Fruit fly (Drosophila melanogaster): ENCODE results near the gene FoxP.

DNA sequence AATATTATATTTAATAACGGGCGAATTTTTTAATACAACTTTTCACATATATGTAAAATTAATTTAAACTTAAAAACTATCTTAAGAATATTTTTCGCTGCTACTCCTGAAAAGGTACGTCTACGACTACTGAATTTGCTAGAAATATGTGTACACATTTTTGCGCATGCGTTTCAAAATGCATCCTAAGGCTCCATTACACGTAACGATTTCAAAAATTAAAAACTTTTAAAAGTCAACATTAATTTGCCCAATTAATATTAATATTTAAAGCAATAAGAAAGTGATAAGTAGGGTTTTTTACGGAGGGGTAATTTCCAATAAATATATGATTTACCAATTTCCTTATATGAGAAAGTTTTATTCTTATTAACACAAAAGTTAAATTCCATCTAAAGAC, at the start of gene FoxP:
- no peak for TF ChIP-seq CrebA (GFP tag; optimal IDR thresholded peaks at IDR 0.05; ENCODE audit: borderline replicate concordance)
- no peak for TF ChIP-seq foxo (GFP tag; optimal IDR thresholded peaks at IDR 0.05)
- no peak for TF ChIP-seq fru (GFP tag; optimal IDR thresholded peaks at IDR 0.05)
- no peak for TF ChIP-seq Abd-B (GFP tag; optimal IDR thresholded peaks at IDR 0.05)
- no peak for TF ChIP-seq OdsH (GFP tag; optimal IDR thresholded peaks at IDR 0.05)
- TF ChIP-seq Rel (GFP tag; optimal IDR thresholded peaks at IDR 0.05), result no peak
- TF ChIP-seq Rel (tag; optimal IDR thresholded peaks at IDR 0.05), result no peak
- TF ChIP-seq psq (GFP tag; optimal IDR thresholded peaks at IDR 0.05), result no peak
- TF ChIP-seq dsf (GFP tag; optimal IDR thresholded peaks at IDR 0.05; ENCODE audit: borderline replicate concordance), result no peak

Measured in whole organism, wandering third instar larva.